2 worm cellular contexts compared by ENCODE assay signal in genomic region chrX:12509334-12509944, ce11.
TF ChIP-seq lines count a peak whose summit lies in the region.

No protein-coding gene starts in this region.

TF ChIP-seq in whole organism, L1 larva, 84 proteins besides CTCF, POLR2A, EP300 and RAD21 (continued from another document):
- TF ChIP-seq lin-39 (tag; optimal IDR thresholded peaks at IDR 0.05; lab: Kevin White, UChicago) = peak; percentile 37
- TF ChIP-seq lin-14 (GFP tag; optimal IDR thresholded peaks at IDR 0.05; lab: Kevin White, UChicago) = peak; percentile 81
- TF ChIP-seq fkh-8 (tag; optimal IDR thresholded peaks at IDR 0.05; lab: Kevin White, UChicago) = no peak
- peak; percentile 5 for TF ChIP-seq pax-3 (tag; optimal IDR thresholded peaks at IDR 0.05; lab: Kevin White, UChicago)
- no peak for TF ChIP-seq ama-1 (optimal IDR thresholded peaks at IDR 0.05; lab: Kevin White, UChicago)
- no peak for TF ChIP-seq vab-15 (tag; optimal IDR thresholded peaks at IDR 0.05; lab: Kevin White, UChicago)
- no peak for TF ChIP-seq hlh-4 (tag; optimal IDR thresholded peaks at IDR 0.05; lab: Kevin White, UChicago)
- TF ChIP-seq mef-2 (tag; optimal IDR thresholded peaks at IDR 0.05; lab: Kevin White, UChicago) = no peak
- peak; percentile 81 for TF ChIP-seq snu-23 (GFP tag; optimal IDR thresholded peaks at IDR 0.05; lab: Kevin White, UChicago)
- no peak for TF ChIP-seq F16B12.6 (tag; optimal IDR thresholded peaks at IDR 0.05; lab: Kevin White, UChicago)
- peak; percentile 50 to 64 for TF ChIP-seq lsy-2 (tag; optimal IDR thresholded peaks at IDR 0.05; lab: Kevin White, UChicago)
- no peak for TF ChIP-seq ceh-82 (tag; optimal IDR thresholded peaks at IDR 0.05; lab: Kevin White, UChicago)
- no peak for TF ChIP-seq ceh-63 (GFP tag; optimal IDR thresholded peaks at IDR 0.05; lab: Kevin White, UChicago)
- TF ChIP-seq elt-3 (tag; optimal IDR thresholded peaks at IDR 0.05; lab: Kevin White, UChicago) = peak; percentile 38 to 89 (median 84)
- no peak for TF ChIP-seq isw-1 (GFP tag; IDR thresholded peaks at IDR 0.05; lab: Robert Waterston, UW)
- TF ChIP-seq tlp-1 (tag; optimal IDR thresholded peaks at IDR 0.05; lab: Kevin White, UChicago) = peak; percentile 71
- TF ChIP-seq elt-2 (tag; optimal IDR thresholded peaks at IDR 0.05; lab: Kevin White, UChicago) = peak; percentile 96
- peak; percentile 93 for TF ChIP-seq nhr-20 (tag; optimal IDR thresholded peaks at IDR 0.05; lab: Kevin White, UChicago)
- TF ChIP-seq egl-27 (tag; optimal IDR thresholded peaks at IDR 0.05; lab: Kevin White, UChicago) = no peak
- TF ChIP-seq mab-9 (GFP tag; IDR thresholded peaks at IDR 0.05; lab: Robert Waterston, UW) = no peak
- peak; percentile 36 for TF ChIP-seq xbp-1 (tag; optimal IDR thresholded peaks at IDR 0.05; lab: Kevin White, UChicago)
- peak; percentile 60 for TF ChIP-seq nhr-47 (tag; optimal IDR thresholded peaks at IDR 0.05; lab: Kevin White, UChicago)
- peak; percentile 34 for TF ChIP-seq pag-3 (tag; optimal IDR thresholded peaks at IDR 0.05; lab: Kevin White, UChicago; ENCODE audit: borderline replicate concordance, insufficient read depth)
- no peak for TF ChIP-seq unc-98 (GFP tag; IDR thresholded peaks at IDR 0.05; lab: Robert Waterston, UW)
- TF ChIP-seq mdl-1 (tag; optimal IDR thresholded peaks at IDR 0.05; lab: Kevin White, UChicago) = peak in 1 of 2 experiments; percentile 54
- peak; percentile 44 for TF ChIP-seq tbx-2 (tag; optimal IDR thresholded peaks at IDR 0.05; lab: Kevin White, UChicago)
- no peak for TF ChIP-seq hlh-17 (GFP tag; optimal IDR thresholded peaks at IDR 0.05; lab: Kevin White, UChicago; ENCODE audit: borderline replicate concordance)
- no peak for TF ChIP-seq fkh-10 (GFP tag; optimal IDR thresholded peaks at IDR 0.05; lab: Kevin White, UChicago)
- TF ChIP-seq nhr-28 (tag; optimal IDR thresholded peaks at IDR 0.05; lab: Kevin White, UChicago) = no peak
- no peak for TF ChIP-seq nhr-237 (tag; optimal IDR thresholded peaks at IDR 0.05; lab: Kevin White, UChicago)
- TF ChIP-seq snpc-4 (tag; optimal IDR thresholded peaks at IDR 0.05; lab: Kevin White, UChicago) = no peak
- TF ChIP-seq lin-35 (GFP tag; optimal IDR thresholded peaks at IDR 0.05; lab: Kevin White, UChicago) = peak in 1 of 2 experiments; percentile 67
- no peak for TF ChIP-seq nhr-11 (tag; optimal IDR thresholded peaks at IDR 0.05; lab: Kevin White, UChicago)
- peak; percentile 76 for TF ChIP-seq nhr-90 (tag; optimal IDR thresholded peaks at IDR 0.05; lab: Kevin White, UChicago; ENCODE audit: poor library complexity)
- no peak for TF ChIP-seq dpl-1 (GFP tag; optimal IDR thresholded peaks at IDR 0.05; lab: Kevin White, UChicago)
- TF ChIP-seq lir-3 (tag; optimal IDR thresholded peaks at IDR 0.05; lab: Kevin White, UChicago; ENCODE audit: poor library complexity) = peak; percentile 43
- no peak for TF ChIP-seq aha-1 (tag; optimal IDR thresholded peaks at IDR 0.05; lab: Kevin White, UChicago)
- TF ChIP-seq C04F5.9 (tag; optimal IDR thresholded peaks at IDR 0.05; lab: Kevin White, UChicago) = peak; percentile 27
- peak; percentile 7 for TF ChIP-seq C16A3.4 (tag; optimal IDR thresholded peaks at IDR 0.05; lab: Kevin White, UChicago)
- no peak for TF ChIP-seq efl-3 (GFP tag; optimal IDR thresholded peaks at IDR 0.05; lab: Kevin White, UChicago)
- no peak for TF ChIP-seq ets-5 (GFP tag; IDR thresholded peaks at IDR 0.05; lab: Robert Waterston, UW)
- TF ChIP-seq mep-1 (tag; optimal IDR thresholded peaks at IDR 0.05; lab: Kevin White, UChicago) = peak; percentile 44
- TF ChIP-seq unc-130 (tag; optimal IDR thresholded peaks at IDR 0.05; lab: Kevin White, UChicago) = peak; percentile 73
- peak; percentile 61 for TF ChIP-seq skn-1 (tag; optimal IDR thresholded peaks at IDR 0.05; lab: Kevin White, UChicago)
- peak; percentile 23; the same call in 1 of the 2 replicates for TF ChIP-seq ceh-88 (GFP tag; IDR thresholded peaks at IDR 0.05; lab: Robert Waterston, UW)
- TF ChIP-seq C34B4.2 (tag; optimal IDR thresholded peaks at IDR 0.05; lab: Kevin White, UChicago) = no peak
- TF ChIP-seq ces-1 (GFP tag; optimal IDR thresholded peaks at IDR 0.05; lab: Kevin White, UChicago) = no peak
- TF ChIP-seq ceh-8 (GFP tag; optimal IDR thresholded peaks at IDR 0.05; lab: Kevin White, UChicago) = no peak
- TF ChIP-seq nhr-84 (tag; optimal IDR thresholded peaks at IDR 0.05; lab: Kevin White, UChicago) = no peak

TF ChIP-seq in whole organism, L4 larva, 104 proteins besides CTCF, POLR2A, EP300 and RAD21 (continued from another document):
- TF ChIP-seq hlh-11 (tag; optimal IDR thresholded peaks at IDR 0.05; lab: Kevin White, UChicago) = peak; percentile 92
- TF ChIP-seq nhr-102 (tag; optimal IDR thresholded peaks at IDR 0.05; lab: Kevin White, UChicago) = peak; percentile 65
- peak; percentile 86 for TF ChIP-seq pqm-1 (tag; optimal IDR thresholded peaks at IDR 0.05; lab: Kevin White, UChicago)
- TF ChIP-seq pha-4 (GFP tag; IDR thresholded peaks at IDR 0.05; lab: Robert Waterston, UW) = no peak
- TF ChIP-seq pha-4 (tag; optimal IDR thresholded peaks at IDR 0.05; lab: Kevin White, UChicago) = peak; percentile 33
